Worm (Caenorhabditis elegans) whole organism, L3 larva: ENCODE results near the gene ZK84.4.

Experiments
- R02D3.7 ChIP-seq: fragments of 150-350 bp; optimal IDR thresholded peaks from 2 replicates; lab custom pipeline; 2014; ENCODE audit warnings: missing biosample characterization, missing genetic modification characterization
- ZK546.5 ChIP-seq: sonication (generic microtip); optimal IDR thresholded peaks from 2 replicates; lab custom pipeline; 2017; ENCODE audit warnings: missing biosample characterization, missing genetic modification characterization
- aly-2 ChIP-seq: fragments of 150-350 bp; optimal IDR thresholded peaks from 2 replicates; lab custom pipeline; 2014; ENCODE audit warnings: missing biosample characterization, missing genetic modification characterization
- ama-1 ChIP-seq: fragments of 150-350 bp; optimal IDR thresholded peaks from 2 replicates; lab custom pipeline; 2018
- ceh-16 ChIP-seq: sonication (generic microtip); optimal IDR thresholded peaks from 2 replicates; lab custom pipeline; 2017; ENCODE audit warnings: missing biosample characterization, missing genetic modification characterization
- ceh-28 ChIP-seq: fragments of 150-350 bp; optimal IDR thresholded peaks from 2 replicates; lab custom pipeline; 2014; ENCODE audit warnings: missing biosample characterization, missing genetic modification reagents, missing genetic modification characterization
- ceh-82 ChIP-seq: fragments of 150-350 bp; optimal IDR thresholded peaks from 2 replicates; lab custom pipeline; 2014; ENCODE audit warnings: missing biosample characterization, missing genetic modification characterization
- ceh-9 ChIP-seq: sonication (generic microtip); optimal IDR thresholded peaks from 2 replicates; lab custom pipeline; 2018; ENCODE audit warnings: missing biosample characterization, missing genetic modification characterization
- daf-12 ChIP-seq: fragments of 150-350 bp; optimal IDR thresholded peaks from 2 replicates; lab custom pipeline; 2014; ENCODE audit warnings: missing biosample characterization, missing genetic modification reagents, missing genetic modification characterization
- egl-5 ChIP-seq: fragments of 150-350 bp; optimal IDR thresholded peaks from 2 replicates; lab custom pipeline; 2017; ENCODE audit warnings: missing biosample characterization, missing genetic modification reagents, missing genetic modification characterization, inconsistent platforms
- elt-1 ChIP-seq: fragments of 150-350 bp; optimal IDR thresholded peaks from 2 replicates; lab custom pipeline; 2014; ENCODE audit warnings: missing biosample characterization, missing genetic modification characterization
- elt-3 ChIP-seq, 3 experiments: fragments of 150-350 bp in 1 of 3; sonication (generic microtip) in 2 of 3; optimal IDR thresholded peaks; 2 replicates in 2 of 3; 4 replicates in 1 of 3; lab custom pipeline; 2014 to 2017; ENCODE audit warnings: missing biosample characterization in 3 of 3, missing genetic modification characterization in 3 of 3
- fkh-2 ChIP-seq: fragments of 150-350 bp; optimal IDR thresholded peaks from 2 replicates; lab custom pipeline; 2014; ENCODE audit warnings: missing biosample characterization, missing genetic modification reagents, missing genetic modification characterization
- fos-1 ChIP-seq: fragments of 150-350 bp; optimal IDR thresholded peaks from 2 replicates; lab custom pipeline; 2014; ENCODE audit warnings: missing biosample characterization, missing genetic modification characterization
- hmg-11 ChIP-seq: sonication (generic microtip); optimal IDR thresholded peaks from 2 replicates; lab custom pipeline; 2016; ENCODE audit warnings: missing genetic modification characterization, missing compliant biosample characterization
- jun-1 ChIP-seq: fragments of 150-350 bp; optimal IDR thresholded peaks from 2 replicates; lab custom pipeline; 2014; ENCODE audit warnings: missing biosample characterization, missing genetic modification reagents, missing genetic modification characterization
- lsy-12 ChIP-seq: sonication (generic microtip); optimal IDR thresholded peaks from 2 replicates; lab custom pipeline; 2016; ENCODE audit warnings: mild to moderate bottlenecking, missing genetic modification characterization, missing compliant biosample characterization
- mml-1 ChIP-seq: fragments of 150-350 bp; sonication (generic microtip); optimal IDR thresholded peaks from 3 replicates; lab custom pipeline; 2014; ENCODE audit warnings: missing biosample characterization, missing genetic modification characterization
- nfya-1 ChIP-seq: sonication (generic microtip); optimal IDR thresholded peaks from 2 replicates; lab custom pipeline; 2017; ENCODE audit warnings: missing genetic modification characterization, mild to moderate bottlenecking, missing compliant biosample characterization, antibody characterized with exemption, moderate library complexity; ENCODE audit not compliant: insufficient read depth
- nhr-11 ChIP-seq: fragments of 150-350 bp; optimal IDR thresholded peaks from 2 replicates; lab custom pipeline; 2014; ENCODE audit warnings: missing biosample characterization, missing genetic modification characterization
- nhr-12 ChIP-seq: fragments of 150-350 bp; optimal IDR thresholded peaks from 2 replicates; lab custom pipeline; 2014; ENCODE audit warnings: missing biosample characterization, missing genetic modification characterization
- nhr-23 ChIP-seq: fragments of 150-350 bp; optimal IDR thresholded peaks from 2 replicates; lab custom pipeline; 2014; ENCODE audit warnings: missing biosample characterization, missing genetic modification reagents, missing genetic modification characterization
- nhr-237 ChIP-seq: fragments of 150-350 bp; optimal IDR thresholded peaks from 2 replicates; lab custom pipeline; 2014; ENCODE audit warnings: missing biosample characterization, missing genetic modification characterization
- nhr-28 ChIP-seq: fragments of 150-350 bp; optimal IDR thresholded peaks from 2 replicates; lab custom pipeline; 2014; ENCODE audit warnings: missing biosample characterization, missing genetic modification characterization
- nhr-43 ChIP-seq: sonication (generic microtip); optimal IDR thresholded peaks from 2 replicates; lab custom pipeline; 2016; ENCODE audit warnings: mild to moderate bottlenecking, missing genetic modification characterization, missing compliant biosample characterization; ENCODE audit not compliant: poor library complexity, severe bottlenecking
- nhr-67 ChIP-seq: fragments of 150-350 bp; optimal IDR thresholded peaks from 2 replicates; lab custom pipeline; 2014; ENCODE audit warnings: missing biosample characterization, missing genetic modification characterization
- nhr-77 ChIP-seq: fragments of 150-350 bp; optimal IDR thresholded peaks from 2 replicates; lab custom pipeline; 2014; ENCODE audit warnings: missing biosample characterization, missing genetic modification characterization
- pha-4 ChIP-seq: fragments of 150-350 bp; optimal IDR thresholded peaks from 2 replicates; lab custom pipeline; 2014; ENCODE audit warnings: missing biosample characterization, missing genetic modification reagents, missing genetic modification characterization
- skn-1 ChIP-seq: fragments of 150-350 bp; optimal IDR thresholded peaks from 2 replicates; lab custom pipeline; 2014; ENCODE audit warnings: missing biosample characterization, missing genetic modification characterization
- tbx-2 ChIP-seq: sonication (generic microtip); optimal IDR thresholded peaks from 2 replicates; lab custom pipeline; 2016; ENCODE audit warnings: mild to moderate bottlenecking, missing genetic modification characterization, missing compliant biosample characterization
- zag-1 ChIP-seq: fragments of 150-350 bp; optimal IDR thresholded peaks from 2 replicates; lab custom pipeline; 2014; ENCODE audit warnings: missing biosample characterization, missing genetic modification characterization
- ztf-11 ChIP-seq: fragments of 150-350 bp; optimal IDR thresholded peaks from 2 replicates; lab custom pipeline; 2014; ENCODE audit warnings: missing biosample characterization, missing genetic modification characterization
- ztf-4 ChIP-seq: fragments of 150-350 bp; optimal IDR thresholded peaks from 2 replicates; lab custom pipeline; 2014; ENCODE audit warnings: missing biosample characterization, missing genetic modification characterization

The ZK84.4 gene

ce11 chrII:5997257-5997656, 11.5 kb downstream of the ZK84.4 start, which contains the start of gene ins-5:
ins-5 (plus strand) TSS chrII:5997557.
- TF ChIP-seq egl-5 (tag; lab: Kevin White, UChicago), result no peak
- no peak for TF ChIP-seq ama-1 (lab: Kevin White, UChicago)
- TF ChIP-seq nhr-23, result no peak
- TF ChIP-seq tbx-2 (tag; lab: Kevin White, UChicago), result no peak
- no peak for TF ChIP-seq nhr-11
- no peak for TF ChIP-seq fkh-2 (tag; lab: Kevin White, UChicago)
- TF ChIP-seq mml-1 (tag; lab: Kevin White, UChicago), result no peak
- no peak for TF ChIP-seq skn-1 (tag; lab: Kevin White, UChicago)
- TF ChIP-seq ZK546.5 (tag; lab: Kevin White, UChicago), result no peak
- no peak for TF ChIP-seq ceh-28
- TF ChIP-seq R02D3.7 (tag; lab: Kevin White, UChicago), result no peak
- TF ChIP-seq nhr-77 (tag; lab: Kevin White, UChicago), result no peak
- TF ChIP-seq nhr-43 (tag; lab: Kevin White, UChicago), result no peak
- no peak for TF ChIP-seq ceh-82 (tag; lab: Kevin White, UChicago)
- TF ChIP-seq nhr-28 (tag; lab: Kevin White, UChicago), result no peak
- TF ChIP-seq elt-1 (tag; lab: Kevin White, UChicago), result no peak
- TF ChIP-seq fos-1, result no peak
- TF ChIP-seq ceh-16 (tag; lab: Kevin White, UChicago), result no peak
- no peak for TF ChIP-seq pha-4 (tag; lab: Kevin White, UChicago)
- TF ChIP-seq nhr-237 (tag; lab: Kevin White, UChicago), result no peak

DNA sequence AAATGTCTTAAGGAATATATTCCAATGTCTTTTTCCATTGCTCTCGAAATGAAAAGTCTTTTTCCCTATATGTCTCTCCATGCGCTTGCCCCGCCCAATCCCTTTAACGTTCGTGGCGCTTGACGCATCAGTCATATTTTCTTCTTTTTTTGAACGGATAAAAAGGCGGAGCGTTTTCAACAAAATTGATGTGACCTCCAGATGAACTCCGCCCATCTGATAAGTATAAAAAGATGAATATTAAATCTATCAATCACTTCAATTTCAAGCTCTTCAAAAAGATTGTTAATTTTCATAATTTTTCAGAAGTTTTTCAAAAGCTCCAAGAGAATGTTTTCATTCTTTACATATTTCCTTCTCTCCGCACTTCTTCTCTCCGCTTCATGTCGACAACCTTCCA, 12.7 kb downstream of the ZK84.4 start, which contains the start of gene ins-4:
Gene ins-4 (plus strand): TSS at position 301 of the 400 bp plus-strand sequence.
- no peak for TF ChIP-seq egl-5 (tag; lab: Kevin White, UChicago)
- no peak for TF ChIP-seq ceh-16 (tag; lab: Kevin White, UChicago)
- TF ChIP-seq elt-3 (tag; optimal IDR thresholded peaks at IDR 0.05; lab: Kevin White, UChicago), result no peak
- no peak for TF ChIP-seq pha-4 (tag; lab: Kevin White, UChicago)
- no peak for TF ChIP-seq aly-2 (tag; lab: Kevin White, UChicago)
- TF ChIP-seq nhr-28 (tag; lab: Kevin White, UChicago), result no peak
- no peak for TF ChIP-seq tbx-2 (tag; lab: Kevin White, UChicago)
- no peak for TF ChIP-seq nhr-237 (tag; lab: Kevin White, UChicago)
- no peak for TF ChIP-seq nhr-12 (tag; lab: Kevin White, UChicago)
- no peak for TF ChIP-seq nhr-11

DNA sequence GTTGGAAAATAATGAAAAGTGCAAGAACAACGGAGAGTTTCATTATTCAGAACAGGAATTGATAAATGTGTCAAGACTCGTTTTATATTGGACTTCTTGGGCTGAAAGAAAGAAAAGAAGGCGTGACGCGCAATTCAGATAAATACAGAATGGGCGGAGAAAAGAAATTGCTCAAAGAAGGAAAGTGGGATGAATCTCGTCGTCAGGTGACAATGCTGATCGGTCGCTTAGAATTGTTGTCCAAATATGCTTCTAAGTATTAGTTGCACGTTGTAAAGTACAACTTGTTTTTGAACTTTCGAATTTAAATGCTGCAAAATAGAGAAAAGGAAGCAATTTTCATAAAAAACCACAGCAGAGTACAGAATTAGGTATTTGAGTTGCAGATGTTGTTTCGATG, 18.1 kb downstream of the ZK84.4 start, which contains the start of gene ins-3:
Gene ins-3 (minus strand): TSS at position 101 of the 400 bp plus-strand sequence.
- TF ChIP-seq lsy-12 (tag; lab: Kevin White, UChicago), result no peak
- no peak for TF ChIP-seq ceh-82 (tag; lab: Kevin White, UChicago)
- TF ChIP-seq ceh-9 (tag; lab: Kevin White, UChicago), result no peak
- TF ChIP-seq zag-1, result no peak

DNA sequence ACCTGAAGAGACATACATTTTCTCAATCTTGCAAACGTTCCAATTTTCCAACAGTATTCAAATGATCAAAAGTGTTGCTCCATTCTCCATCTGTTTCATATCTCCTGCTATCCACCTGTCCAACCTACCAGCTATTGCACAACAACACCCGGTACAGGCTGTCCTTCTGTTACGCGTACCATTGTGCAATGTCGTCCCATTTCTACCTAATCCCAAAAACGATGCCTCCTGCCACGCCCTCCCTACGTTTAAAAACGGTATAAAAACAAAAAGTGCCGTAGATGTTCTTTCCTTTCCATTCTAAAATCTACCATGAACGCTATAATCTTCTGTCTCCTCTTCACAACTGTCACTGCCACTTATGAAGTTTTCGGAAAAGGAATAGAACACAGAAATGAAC, 20.6 kb downstream of the ZK84.4 start, which contains the start of gene ins-2:
Gene ins-2 (plus strand): TSS at position 301 of the 400 bp plus-strand sequence.
- TF ChIP-seq nhr-67, result no peak
- TF ChIP-seq nfya-1 (tag; lab: Kevin White, UChicago), result no peak
- no peak for TF ChIP-seq ztf-11 (tag; lab: Kevin White, UChicago)
- no peak for TF ChIP-seq ztf-4 (tag; lab: Kevin White, UChicago)
- no peak for TF ChIP-seq ceh-28
- no peak for TF ChIP-seq ceh-9 (tag; lab: Kevin White, UChicago)
- TF ChIP-seq skn-1 (tag; lab: Kevin White, UChicago), result no peak
- TF ChIP-seq pha-4 (tag; lab: Kevin White, UChicago), result no peak
- no peak for TF ChIP-seq nhr-23
- TF ChIP-seq jun-1 (tag; lab: Kevin White, UChicago), result no peak
- no peak for TF ChIP-seq ceh-16 (tag; lab: Kevin White, UChicago)
- TF ChIP-seq aly-2 (tag; lab: Kevin White, UChicago), result no peak
- no peak for TF ChIP-seq nhr-11
- TF ChIP-seq nhr-43 (tag; lab: Kevin White, UChicago), result no peak
- TF ChIP-seq elt-3 (tag; optimal IDR thresholded peaks at IDR 0.05; lab: Kevin White, UChicago), result no peak
- no peak for TF ChIP-seq elt-1 (tag; lab: Kevin White, UChicago)
- TF ChIP-seq hmg-11 (tag; lab: Kevin White, UChicago), result no peak
- TF ChIP-seq egl-5 (tag; lab: Kevin White, UChicago), result no peak
- TF ChIP-seq daf-12 (tag; lab: Kevin White, UChicago), result no peak
